Worm (Caenorhabditis elegans) whole organism, young adult: ENCODE measurements around the gene dars-2.

Experiments used
- F49E8.2 ChIP-seq: sonication (generic microtip); optimal IDR thresholded peaks from 3 replicates; lab custom pipeline; 2017; ENCODE audit warnings: missing genetic modification characterization, mild to moderate bottlenecking, missing compliant biosample characterization, antibody characterized with exemption, moderate library complexity; ENCODE audit not compliant: insufficient read depth
- K12H6.12 ChIP-seq: fragments of 200-800 bp; sonication (Bioruptor generic); optimal IDR thresholded peaks from 2 replicates; lab custom pipeline; 2018; ENCODE audit warnings: mild to moderate bottlenecking, missing genetic modification characterization, missing compliant biosample characterization
- ama-1 ChIP-seq, 3 experiments: fragments of 150-350 bp in 1 of 3; sonication (generic microtip) in 2 of 3; optimal IDR thresholded peaks; 2 replicates each; lab custom pipeline; 2014 to 2018; ENCODE audit warnings: missing biosample characterization in 2 of 3, missing genetic modification characterization in 2 of 3, missing genetic modification reagents in 2 of 3
- ets-4 ChIP-seq: fragments of 200-800 bp; sonication (Bioruptor generic); optimal IDR thresholded peaks from 2 replicates; lab custom pipeline; 2018; ENCODE audit warnings: mild to moderate bottlenecking, missing genetic modification characterization, missing compliant biosample characterization
- lir-1 ChIP-seq: fragments of 200-800 bp; sonication (Bioruptor generic); conservative IDR thresholded peaks from 2 replicates; pipeline ENCODE4 v1.3.6; 2022; ENCODE audit warnings: missing genetic modification reagents, missing genetic modification characterization, missing compliant biosample characterization
- nfya-2 ChIP-seq: fragments of 200-800 bp; sonication (Bioruptor generic); IDR thresholded peaks from 2 replicates; pipeline ENCODE4 v1.3.6; 2022; ENCODE audit warnings: missing genetic modification reagents, missing genetic modification characterization, missing compliant biosample characterization
- pbrm-1 ChIP-seq: fragments of 200-800 bp; sonication (Bioruptor generic); IDR thresholded peaks from 2 replicates; pipeline ENCODE4 v1.3.6; 2022; ENCODE audit warnings: missing genetic modification reagents, missing genetic modification characterization, missing compliant biosample characterization
- pha-4 ChIP-seq: fragments of 150-350 bp; sonication (generic microtip); optimal IDR thresholded peaks from 2 replicates; lab custom pipeline; 2014; ENCODE audit warnings: missing biosample characterization, missing genetic modification reagents, missing genetic modification characterization

DNA sequence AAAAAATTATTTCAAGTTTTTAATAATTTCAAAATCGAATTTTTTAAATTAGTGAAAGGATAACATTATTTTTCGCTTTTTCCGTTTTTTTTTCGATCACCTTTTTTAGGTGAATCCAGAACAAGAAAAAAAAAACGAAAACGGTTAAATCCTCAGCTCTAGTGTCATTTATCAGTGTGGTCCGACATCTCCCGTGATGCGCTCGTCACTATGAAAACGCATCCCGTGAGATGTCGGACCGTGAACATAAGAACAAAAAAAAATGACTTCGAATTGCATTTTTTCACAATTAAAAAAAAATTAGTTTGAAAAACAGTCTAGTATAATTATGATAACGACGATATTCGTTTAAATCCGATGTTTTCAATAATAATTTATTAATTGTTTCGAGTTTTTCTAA is 810 bp upstream of the dars-2 start:
- TF ChIP-seq K12H6.12 (tag; lab: Kevin White, UChicago) (no peak), pbrm-1 (GFP tag; lab: Robert Waterston, UW) (no peak), ama-1 (optimal IDR thresholded peaks at IDR 0.05; lab: Kevin White, UChicago) (no peak), ama-1 (GFP tag; optimal IDR thresholded peaks at IDR 0.05; lab: Kevin White, UChicago) (no peak), F49E8.2 (tag; lab: Kevin White, UChicago) (no peak), pha-4 (tag; lab: Kevin White, UChicago) (no peak), ets-4 (no peak), nfya-2 (GFP tag; lab: Robert Waterston, UW) (no peak), lir-1 (no peak)
